Worm (Caenorhabditis elegans) whole organism, early embryonic: ENCODE results near the gene C34C6.10.

Experiments used
- B0310.2 ChIP-seq: sonication (generic microtip); optimal IDR thresholded peaks from 2 replicates; lab custom pipeline; 2016; ENCODE audit warnings: mild to moderate bottlenecking, missing genetic modification characterization, missing compliant biosample characterization
- F13C5.2 ChIP-seq: sonication (generic microtip); optimal IDR thresholded peaks from 2 replicates; lab custom pipeline; 2017; ENCODE audit warnings: mild to moderate bottlenecking, missing genetic modification characterization, inconsistent platforms, missing compliant biosample characterization
- aly-1 ChIP-seq: sonication (generic microtip); optimal IDR thresholded peaks from 2 replicates; lab custom pipeline; 2016; ENCODE audit warnings: missing genetic modification characterization, missing compliant biosample characterization
- ama-1 ChIP-seq: fragments of 150-350 bp; optimal IDR thresholded peaks from 2 replicates; lab custom pipeline; 2014
- ceh-13 ChIP-seq: fragments of 200-800 bp; sonication (Bioruptor generic); optimal IDR thresholded peaks from 2 replicates; lab custom pipeline; 2018; ENCODE audit warnings: mild to moderate bottlenecking, missing genetic modification characterization, missing compliant biosample characterization
- ceh-36 ChIP-seq: sonication (generic microtip); optimal IDR thresholded peaks from 2 replicates; lab custom pipeline; 2016; ENCODE audit warnings: missing genetic modification characterization, inconsistent platforms, missing compliant biosample characterization
- ets-7 ChIP-seq: sonication (generic microtip); optimal IDR thresholded peaks from 2 replicates; lab custom pipeline; 2016; ENCODE audit warnings: missing genotype, missing genetic modification characterization, missing compliant biosample characterization
- flt-1 ChIP-seq: fragments of 200-800 bp; sonication (Bioruptor generic); IDR thresholded peaks from 2 replicates; pipeline ENCODE4 v1.3.6; 2022; ENCODE audit warnings: missing genetic modification characterization, missing compliant biosample characterization
- hmbx-1 ChIP-seq: sonication (generic microtip); optimal IDR thresholded peaks from 2 replicates; lab custom pipeline; 2016; ENCODE audit warnings: mild to moderate bottlenecking, missing genetic modification characterization, missing compliant biosample characterization
- hmg-4 ChIP-seq: fragments of 200-800 bp; sonication (Bioruptor generic); optimal IDR thresholded peaks from 2 replicates; lab custom pipeline; 2018; ENCODE audit warnings: mild to moderate bottlenecking, missing genetic modification characterization, missing compliant biosample characterization
- hnd-1 ChIP-seq: sonication (generic microtip); optimal IDR thresholded peaks from 2 replicates; lab custom pipeline; 2016; ENCODE audit warnings: missing genetic modification characterization, missing compliant biosample characterization
- pes-1 ChIP-seq: fragments of 200-800 bp; sonication (Bioruptor generic); IDR thresholded peaks from 2 replicates; pipeline ENCODE4 v1.3.6; 2022; ENCODE audit warnings: missing genetic modification reagents, missing genetic modification characterization, missing compliant biosample characterization
- scrt-1 ChIP-seq: fragments of 200-800 bp; sonication (Bioruptor generic); IDR thresholded peaks from 2 replicates; pipeline ENCODE4 v1.3.6; 2022; ENCODE audit warnings: missing genetic modification characterization, missing compliant biosample characterization
- sea-1 ChIP-seq: fragments of 200-800 bp; sonication (Bioruptor generic); conservative IDR thresholded peaks from 2 replicates; pipeline ENCODE4 v1.3.6; 2022; ENCODE audit warnings: missing genetic modification characterization, missing compliant biosample characterization
- tbx-11 ChIP-seq: fragments of 200-800 bp; sonication (Bioruptor generic); IDR thresholded peaks from 2 replicates; pipeline ENCODE4 v1.3.6; 2022; ENCODE audit warnings: missing genetic modification characterization, missing compliant biosample characterization
- tbx-37 ChIP-seq: fragments of 200-800 bp; sonication (Bioruptor generic); conservative IDR thresholded peaks from 2 replicates; pipeline ENCODE4 v1.3.6; 2022; ENCODE audit warnings: missing genetic modification reagents, missing genetic modification characterization, missing compliant biosample characterization
- tra-4 ChIP-seq: sonication (generic microtip); optimal IDR thresholded peaks from 2 replicates; lab custom pipeline; 2017; ENCODE audit warnings: missing genetic modification characterization, missing compliant biosample characterization

The C34C6.10 gene

DNA sequence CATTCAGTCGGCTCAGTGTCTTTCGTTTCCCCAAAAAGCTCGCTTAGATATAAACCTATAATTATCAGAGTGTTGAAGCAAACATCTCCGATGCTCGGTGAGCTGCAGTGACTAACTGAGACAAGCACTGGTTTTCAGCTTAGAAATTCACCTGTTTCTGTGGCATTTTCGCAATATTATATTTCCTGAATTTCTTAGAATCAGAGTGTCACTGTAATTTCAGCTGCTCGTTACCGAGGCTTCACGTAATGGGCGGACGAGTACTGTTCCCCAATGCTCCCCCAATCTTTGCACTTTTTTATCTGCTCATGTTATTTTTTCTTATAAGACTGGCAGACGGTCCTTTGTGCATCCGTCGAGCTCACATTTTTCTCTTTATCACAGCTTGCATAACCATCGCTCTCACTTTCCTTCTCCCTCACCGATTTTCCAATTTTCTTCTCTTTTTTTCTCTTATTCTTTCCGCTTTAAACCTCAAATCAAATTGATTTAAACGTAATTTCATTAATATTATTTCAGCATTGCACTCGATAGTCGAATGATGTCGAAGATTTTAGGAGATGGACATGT lies 26.4 kb upstream of the C34C6.10 start, which contains the start of gene trcs-2:
Gene trcs-2 (plus strand): TSS at position 520 of the 570 bp plus-strand sequence.
- TF ChIP-seq ets-7 (tag; lab: Kevin White, UChicago), result no peak
- no peak for TF ChIP-seq ceh-36
- no peak for TF ChIP-seq B0310.2 (tag; lab: Kevin White, UChicago)
- TF ChIP-seq hmbx-1 (tag; lab: Kevin White, UChicago), result no peak
- TF ChIP-seq hnd-1, result no peak
- no peak for TF ChIP-seq tbx-11 (GFP tag; lab: Robert Waterston, UW)
- TF ChIP-seq aly-1 (tag; lab: Kevin White, UChicago), result no peak
- no peak for TF ChIP-seq hmg-4
- no peak for TF ChIP-seq tbx-37 (GFP tag; lab: Robert Waterston, UW)

DNA sequence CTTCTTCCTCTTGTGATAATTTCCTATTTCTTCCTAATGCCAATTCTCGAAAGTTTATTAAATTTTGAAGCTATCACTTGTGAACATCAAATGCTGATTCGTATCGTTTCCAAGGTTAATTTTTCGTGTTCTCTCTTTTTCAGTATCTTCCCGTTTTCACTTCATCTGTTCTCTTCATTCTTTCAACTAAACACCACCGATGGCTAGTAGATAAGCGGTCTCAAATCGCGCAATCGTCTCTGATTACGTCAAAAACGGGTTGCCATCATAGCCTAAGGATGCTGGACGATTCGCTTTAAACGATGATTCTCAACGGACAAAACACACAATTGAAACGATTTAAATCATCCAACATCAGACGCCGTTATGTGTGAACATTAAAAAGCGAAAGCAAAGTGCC lies 21.9 kb upstream of the C34C6.10 start:
- TF ChIP-seq sea-1 (no peak), ceh-36 (no peak), ets-7 (tag; lab: Kevin White, UChicago) (no peak), tbx-11 (GFP tag; lab: Robert Waterston, UW) (no peak), F13C5.2 (no peak), flt-1 (GFP tag; lab: Robert Waterston, UW) (no peak), ama-1 (lab: Kevin White, UChicago) (no peak), B0310.2 (tag; lab: Kevin White, UChicago) (no peak), pes-1 (GFP tag; lab: Robert Waterston, UW) (no peak), hmbx-1 (tag; lab: Kevin White, UChicago) (no peak), scrt-1 (GFP tag; lab: Robert Waterston, UW) (no peak), aly-1 (tag; lab: Kevin White, UChicago) (no peak), hmg-4 (no peak), ceh-13 (GFP tag; lab: Kevin White, UChicago) (no peak), hnd-1 (no peak)

DNA sequence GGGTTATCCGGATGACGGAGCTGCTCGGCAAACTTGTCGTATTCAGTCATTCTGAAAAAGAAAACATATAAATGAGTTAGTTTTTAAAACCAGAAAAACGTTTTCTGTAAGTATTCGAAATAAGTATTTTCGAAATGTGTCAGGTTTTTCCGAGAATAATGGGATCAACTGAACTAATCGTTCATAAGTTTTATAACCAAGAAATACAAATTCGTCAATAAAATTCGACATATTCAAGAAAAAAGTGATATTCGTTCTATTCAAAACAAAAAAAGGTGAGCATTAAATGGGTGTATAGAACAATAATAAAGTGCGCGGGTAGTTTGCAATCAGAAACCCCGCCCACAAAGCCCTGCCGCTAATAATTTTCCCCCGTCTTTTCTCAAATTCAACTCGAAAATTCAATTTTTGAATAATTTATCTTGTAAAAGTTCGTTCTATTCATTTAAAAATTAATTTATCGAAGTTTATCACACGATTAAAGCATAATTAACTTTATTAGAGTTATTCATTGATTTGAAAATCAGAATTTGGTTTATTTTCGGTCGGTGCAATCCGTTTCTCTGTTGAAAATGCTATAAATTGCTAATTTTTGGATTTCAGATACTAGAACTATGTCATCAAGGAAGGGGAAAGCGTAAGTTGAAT lies 20.7 kb upstream of the C34C6.10 start, which contains the start of the genes cyn-11 and T01B7.5:
Gene cyn-11 (minus strand): TSS at position 51 of the 648 bp plus-strand sequence.
Gene T01B7.5 (plus strand): TSS at position 598 of the 648 bp plus-strand sequence.
- TF ChIP-seq hnd-1 (peak; percentile 7), hmbx-1 (tag; lab: Kevin White, UChicago) (peak; percentile 20), sea-1 (0 out of 2 replicates have a peak, but pooled peaks have one; percentile 29), flt-1 (GFP tag; lab: Robert Waterston, UW) (no peak), tbx-37 (GFP tag; lab: Robert Waterston, UW) (no peak), B0310.2 (tag; lab: Kevin White, UChicago) (no peak), hmg-4 (no peak), F13C5.2 (peak; percentile 46)

DNA sequence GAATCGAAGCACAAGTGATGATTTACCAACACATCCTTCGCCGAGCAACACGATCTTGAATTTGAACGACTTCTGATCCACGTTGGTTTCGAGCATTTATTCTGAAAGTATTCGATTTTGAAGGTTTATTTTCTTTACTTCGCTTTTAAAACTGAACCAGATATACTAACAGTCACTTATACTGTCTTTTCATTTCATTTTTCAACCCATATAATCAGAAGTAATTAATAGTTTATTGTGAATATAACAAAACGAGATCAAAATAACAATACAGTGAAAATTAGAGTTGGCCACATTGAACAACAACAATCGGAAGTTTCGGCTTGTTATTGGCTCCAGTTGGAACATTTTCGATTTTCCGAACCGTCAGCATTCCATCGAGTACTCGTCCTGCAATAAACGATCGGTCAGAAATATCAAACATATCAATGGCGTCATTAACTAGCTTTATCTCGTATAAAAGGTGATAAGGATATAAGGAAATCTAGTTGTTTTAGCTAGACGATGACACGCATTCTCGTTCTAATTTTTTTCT lies 19.3 kb upstream of the C34C6.10 start, which contains the start of the genes rab-21 and T01B7.13:
Gene rab-21 (minus strand): TSS at position 101 of the 535 bp plus-strand sequence.
Gene T01B7.13 (plus strand): TSS at position 485 of the 535 bp plus-strand sequence.
- no peak for TF ChIP-seq tra-4 (tag; lab: Kevin White, UChicago)

DNA sequence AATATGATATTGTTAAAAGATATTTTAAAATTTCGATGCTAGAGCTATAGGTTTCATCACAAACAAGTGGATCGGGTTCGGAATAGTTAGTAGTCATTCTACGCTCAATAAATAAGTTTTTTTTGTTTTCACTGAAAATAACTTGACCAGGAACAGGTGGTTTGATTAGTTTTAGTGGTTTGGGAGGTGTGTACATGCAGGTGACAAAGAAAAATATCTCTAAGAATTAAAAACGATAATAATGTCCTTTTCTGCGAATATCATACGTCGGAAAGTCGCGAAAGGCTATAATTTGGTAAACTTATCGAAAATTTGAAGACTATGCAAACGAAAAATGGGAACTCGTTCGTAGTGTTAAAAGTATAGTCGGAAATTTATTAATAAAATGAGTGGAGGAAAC lies 14.6 kb upstream of the C34C6.10 start, which contains the start of gene srg-15:
Gene srg-15 (minus strand): TSS at position 101 of the 400 bp plus-strand sequence.
- TF ChIP-seq hnd-1 (no peak), tra-4 (tag; lab: Kevin White, UChicago) (no peak), F13C5.2 (no peak), tbx-37 (GFP tag; lab: Robert Waterston, UW) (no peak), ceh-13 (GFP tag; lab: Kevin White, UChicago) (no peak), tbx-11 (GFP tag; lab: Robert Waterston, UW) (no peak), hmg-4 (no peak), hmbx-1 (tag; lab: Kevin White, UChicago) (no peak), ets-7 (tag; lab: Kevin White, UChicago) (no peak), aly-1 (tag; lab: Kevin White, UChicago) (no peak), B0310.2 (tag; lab: Kevin White, UChicago) (no peak), pes-1 (GFP tag; lab: Robert Waterston, UW) (no peak), ama-1 (lab: Kevin White, UChicago) (no peak), flt-1 (GFP tag; lab: Robert Waterston, UW) (no peak), scrt-1 (GFP tag; lab: Robert Waterston, UW) (no peak), sea-1 (no peak), ceh-36 (no peak)

DNA sequence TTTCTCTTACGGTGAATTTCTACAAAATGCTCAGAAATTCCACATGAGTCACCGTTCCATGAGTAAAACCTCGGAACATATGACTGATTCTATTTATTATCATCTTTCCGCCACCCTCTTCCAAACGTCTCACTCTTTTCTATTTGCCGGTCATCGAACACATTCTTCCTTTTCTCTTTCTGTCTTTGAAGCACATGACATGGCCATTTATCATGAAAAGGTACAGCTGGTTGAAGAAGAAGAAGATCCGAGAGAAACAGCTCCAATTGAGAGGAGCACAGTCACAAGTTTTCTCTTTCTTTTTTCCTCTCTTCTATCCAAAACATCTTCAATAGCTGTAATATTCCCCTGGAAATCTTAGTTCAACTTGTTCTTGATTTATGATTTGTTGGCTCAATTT lies 11.3 kb upstream of the C34C6.10 start, which contains the start of gene cup-16:
Gene cup-16 (plus strand): TSS at position 132 of the 400 bp plus-strand sequence.
- TF ChIP-seq ama-1 (lab: Kevin White, UChicago) (no peak), ceh-13 (GFP tag; lab: Kevin White, UChicago) (no peak), tra-4 (tag; lab: Kevin White, UChicago) (no peak)

DNA sequence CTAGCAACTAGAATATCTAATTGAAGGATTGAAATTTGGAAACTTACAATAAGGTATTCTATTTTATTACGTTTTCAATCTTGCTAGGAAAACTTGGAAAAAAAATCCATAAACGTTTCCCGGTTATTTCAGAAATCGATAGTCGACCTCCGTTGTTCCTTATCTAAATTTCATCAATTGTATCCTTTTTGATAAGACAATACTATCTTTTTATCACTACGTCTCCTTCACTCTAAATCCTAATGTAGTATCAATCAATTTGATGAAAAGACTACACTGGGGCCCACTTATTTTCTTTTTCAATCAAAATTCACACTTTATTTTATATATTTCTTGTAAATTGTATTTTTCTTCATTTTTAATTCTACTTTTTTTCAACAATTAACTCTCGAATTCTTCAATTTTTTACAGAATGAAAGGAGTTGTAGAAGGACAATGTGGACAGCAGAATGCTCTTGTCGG lies 8.8 kb upstream of the C34C6.10 start, which contains the start of gene prx-5:
Gene prx-5 (plus strand): TSS at position 412 of the 462 bp plus-strand sequence.
- TF ChIP-seq sea-1 (no peak), ama-1 (lab: Kevin White, UChicago) (no peak), hmg-4 (no peak), tbx-11 (GFP tag; lab: Robert Waterston, UW) (no peak), hnd-1 (no peak), ceh-13 (GFP tag; lab: Kevin White, UChicago) (no peak), flt-1 (GFP tag; lab: Robert Waterston, UW) (no peak), B0310.2 (tag; lab: Kevin White, UChicago) (no peak), scrt-1 (GFP tag; lab: Robert Waterston, UW) (no peak), tbx-37 (GFP tag; lab: Robert Waterston, UW) (no peak), pes-1 (GFP tag; lab: Robert Waterston, UW) (no peak), hmbx-1 (tag; lab: Kevin White, UChicago) (no peak), aly-1 (tag; lab: Kevin White, UChicago) (no peak), ceh-36 (no peak), F13C5.2 (no peak), ets-7 (tag; lab: Kevin White, UChicago) (no peak), tra-4 (tag; lab: Kevin White, UChicago) (no peak)
